Fruit fly (Drosophila melanogaster): Measurements from ENCODE around the gene SAK.

SAK gene

dm6 chr3L:21483837-21484236 lies 31.9 kb downstream of the SAK start (continued):
- TF ChIP-seq caup (GFP tag; optimal IDR thresholded peaks at IDR 0.05; ENCODE audit: severe bottlenecking) (no peak), CG10959 (GFP tag; IDR thresholded peaks at IDR 0.05) (no peak), hbn (GFP tag; IDR thresholded peaks at IDR 0.05; ENCODE audit: partially characterized antibody) (no peak), Nf-YA (GFP tag; IDR thresholded peaks at IDR 0.05) (no peak), CG2199 (GFP tag; IDR thresholded peaks at IDR 0.05) (peak; percentile 83; the same call in 1 of the 3 replicates), CG9797 (GFP tag; optimal IDR thresholded peaks at IDR 0.05) (peak; percentile 29), pho (GFP tag; optimal IDR thresholded peaks at IDR 0.05) (peak; percentile 25), phol (tag; optimal IDR thresholded peaks at IDR 0.05) (peak; percentile 53), Neu2 (GFP tag; optimal IDR thresholded peaks at IDR 0.05; ENCODE audit: borderline replicate concordance) (no peak), CG15514 (GFP tag; optimal IDR thresholded peaks at IDR 0.05) (peak; percentile 46), CG9437 (GFP tag; optimal IDR thresholded peaks at IDR 0.05) (no peak), nau (GFP tag; optimal IDR thresholded peaks at IDR 0.05) (no peak), NC2α (GFP tag; optimal IDR thresholded peaks at IDR 0.05) (no peak), Mad (GFP tag; optimal IDR thresholded peaks at IDR 0.05) (no peak), Dfd (GFP tag; optimal IDR thresholded peaks at IDR 0.05) (no peak), Ravus (GFP tag; IDR thresholded peaks at IDR 0.05) (no peak), CG13894 (tag; optimal IDR thresholded peaks at IDR 0.05) (no peak), Hmx (GFP tag; optimal IDR thresholded peaks at IDR 0.05) (no peak), CG2875 (GFP tag; optimal IDR thresholded peaks at IDR 0.05) (no peak), CG9215 (GFP tag; IDR thresholded peaks at IDR 0.05) (no peak), CG9932 (GFP tag; IDR thresholded peaks at IDR 0.05) (no peak; the same call in none of the 2 replicates), Dbx (GFP tag; IDR thresholded peaks at IDR 0.05) (no peak; the same call in 2 of the 3 replicates), dmrt11E (tag; optimal IDR thresholded peaks at IDR 0.05) (no peak), Hey (tag; optimal IDR thresholded peaks at IDR 0.05) (no peak), Sin3A (optimal IDR thresholded peaks at IDR 0.05) (no peak), CG2712 (tag; optimal IDR thresholded peaks at IDR 0.05) (peak; percentile 47), CG43689 (GFP tag; IDR thresholded peaks at IDR 0.05) (no peak), CkIIα-i1 (GFP tag; IDR thresholded peaks at IDR 0.05) (no peak), CG34422 (GFP tag; IDR thresholded peaks at IDR 0.05) (no peak; the same call in 2 of the 3 replicates), CG8089 (GFP tag; optimal IDR thresholded peaks at IDR 0.05) (peak; percentile 9), Dip2 (GFP tag; IDR thresholded peaks at IDR 0.05) (no peak), Meics (GFP tag; optimal IDR thresholded peaks at IDR 0.05) (no peak), Fer2 (tag; optimal IDR thresholded peaks at IDR 0.05) (no peak), klu (GFP tag; IDR thresholded peaks at IDR 0.05) (no peak), CG2202 (tag; optimal IDR thresholded peaks at IDR 0.05) (no peak), schlank (tag; optimal IDR thresholded peaks at IDR 0.05) (no peak), Doc3 (GFP tag; IDR thresholded peaks at IDR 0.05; ENCODE audit: partially characterized antibody) (no peak), chm (GFP tag; IDR thresholded peaks at IDR 0.05) (no peak), pfk (GFP tag; optimal IDR thresholded peaks at IDR 0.05) (peak; percentile 76), B-H2 (GFP tag; optimal IDR thresholded peaks at IDR 0.05) (peak; percentile 50), Six4 (GFP tag; optimal IDR thresholded peaks at IDR 0.05) (no peak), CG32767 (GFP tag; IDR thresholded peaks at IDR 0.05) (no peak), disco-r (GFP tag; optimal IDR thresholded peaks at IDR 0.05) (no peak), ftz-f1 (GFP tag; optimal IDR thresholded peaks at IDR 0.05) (no peak), sisA (GFP tag; IDR thresholded peaks at IDR 0.05) (no peak), NC2β (GFP tag; optimal IDR thresholded peaks at IDR 0.05) (peak; percentile 29), CG14965 (GFP tag; optimal IDR thresholded peaks at IDR 0.05; ENCODE audit: borderline replicate concordance) (peak; percentile 30), Hand (GFP tag; optimal IDR thresholded peaks at IDR 0.05) (no peak), CG30020 (tag; optimal IDR thresholded peaks at IDR 0.05) (no peak), chinmo (GFP tag; IDR thresholded peaks at IDR 0.05; ENCODE audit: partially characterized antibody) (peak; percentile 47; the same call in 1 of the 4 replicates), nmo (GFP tag; optimal IDR thresholded peaks at IDR 0.05) (peak; percentile 35), CG14441 (GFP tag; IDR thresholded peaks at IDR 0.05) (no peak)

Measured in whole organism, embryonic.